Worm (Caenorhabditis elegans): ENCODE data around the gene T25D3.3.

The T25D3.3 gene

ce11 chrII:158004-158731 lies 5.8 kb downstream of the T25D3.3 start:
- TF ChIP-seq mxl-2 (GFP tag; conservative IDR thresholded peaks at IDR 0.05), result 0 out of 2 replicates have a peak, but pooled peaks have one; percentile 22
- TF ChIP-seq hlh-11 (tag; optimal IDR thresholded peaks at IDR 0.05), result peak; percentile 2
- TF ChIP-seq nhr-10 (tag; optimal IDR thresholded peaks at IDR 0.05), result no peak
- TF ChIP-seq saeg-2 (GFP tag; IDR thresholded peaks at IDR 0.05), result no peak
- TF ChIP-seq lin-39 (tag; optimal IDR thresholded peaks at IDR 0.05), result no peak
- TF ChIP-seq daf-16 (GFP tag; optimal IDR thresholded peaks at IDR 0.05), result no peak
- peak; percentile 4 for TF ChIP-seq daf-16 (tag; optimal IDR thresholded peaks at IDR 0.05)
- no peak for TF ChIP-seq daf-12 (tag; optimal IDR thresholded peaks at IDR 0.05)
- 0 out of 2 replicates have a peak, but pooled peaks have one; percentile 7 for TF ChIP-seq tra-1 (GFP tag; IDR thresholded peaks at IDR 0.05)
- TF ChIP-seq unc-62 (GFP tag; optimal IDR thresholded peaks at IDR 0.05 in 1 of 2), result peak in 1 of 2 experiments; percentile 95
- TF ChIP-seq unc-62 (tag; optimal IDR thresholded peaks at IDR 0.05), result no peak
- peak; percentile 57 for TF ChIP-seq aha-1 (tag)
- TF ChIP-seq jun-1 (tag; optimal IDR thresholded peaks at IDR 0.05), result no peak
- TF ChIP-seq mes-2 (tag; optimal IDR thresholded peaks at IDR 0.05; ENCODE audit: poor library complexity, severe bottlenecking), result peak; percentile 29
- no peak for TF ChIP-seq rbr-2 (tag; optimal IDR thresholded peaks at IDR 0.05)

- no peak for TF ChIP-seq tag-97 (GFP tag; IDR thresholded peaks at IDR 0.05)
- TF ChIP-seq F10B5.3 (tag; optimal IDR thresholded peaks at IDR 0.05), result no peak
- TF ChIP-seq nhr-11 (tag; optimal IDR thresholded peaks at IDR 0.05), result no peak
- TF ChIP-seq nhr-10 (tag; optimal IDR thresholded peaks at IDR 0.05), result no peak
- TF ChIP-seq Y48G9A.11 (GFP tag; IDR thresholded peaks at IDR 0.05), result no peak
- TF ChIP-seq ztf-7 (tag; optimal IDR thresholded peaks at IDR 0.05), result no peak
- TF ChIP-seq lin-29 (GFP tag; IDR thresholded peaks at IDR 0.05), result no peak
- no peak for TF ChIP-seq ceh-44 (GFP tag; IDR thresholded peaks at IDR 0.05)
- TF ChIP-seq egl-43 (GFP tag; IDR thresholded peaks at IDR 0.05), result no peak
- no peak for TF ChIP-seq T20F7.1 (GFP tag; optimal IDR thresholded peaks at IDR 0.05)
- no peak for TF ChIP-seq egl-27 (tag; optimal IDR thresholded peaks at IDR 0.05)
- TF ChIP-seq ces-1 (GFP tag; optimal IDR thresholded peaks at IDR 0.05), result no peak
- no peak for TF ChIP-seq F37D6.2 (tag; optimal IDR thresholded peaks at IDR 0.05)
- TF ChIP-seq attf-4 (tag; optimal IDR thresholded peaks at IDR 0.05), result no peak
- no peak for TF ChIP-seq daf-19 (GFP tag; conservative IDR thresholded peaks at IDR 0.05)
- no peak for TF ChIP-seq lin-13 (GFP tag; optimal IDR thresholded peaks at IDR 0.05)
- no peak for TF ChIP-seq cey-2 (tag; optimal IDR thresholded peaks at IDR 0.05; ENCODE audit: borderline replicate concordance, insufficient read depth)
- TF ChIP-seq mep-1 (tag; optimal IDR thresholded peaks at IDR 0.05), result peak; percentile 46
- no peak for TF ChIP-seq daf-8 (GFP tag; IDR thresholded peaks at IDR 0.05)
- TF ChIP-seq madf-5 (GFP tag; IDR thresholded peaks at IDR 0.05), result no peak
- no peak for TF ChIP-seq ceh-82 (tag; optimal IDR thresholded peaks at IDR 0.05)
- no peak for TF ChIP-seq nhr-76 (tag; optimal IDR thresholded peaks at IDR 0.05)
- no peak for TF ChIP-seq ceh-20 (GFP tag; IDR thresholded peaks at IDR 0.05)
- TF ChIP-seq nhr-102 (tag; optimal IDR thresholded peaks at IDR 0.05), result no peak
- no peak for TF ChIP-seq unc-39 (tag; optimal IDR thresholded peaks at IDR 0.05)
- TF ChIP-seq pqm-1 (tag; optimal IDR thresholded peaks at IDR 0.05), result peak; percentile 33
- peak; percentile 76 for TF ChIP-seq hlh-30 (tag; optimal IDR thresholded peaks at IDR 0.05; ENCODE audit: insufficient read depth)
- TF ChIP-seq zip-11 (GFP tag; IDR thresholded peaks at IDR 0.05), result no peak
- no peak for TF ChIP-seq T26A8.4 (GFP tag; IDR thresholded peaks at IDR 0.05)
- TF ChIP-seq ctbp-1 (GFP tag; IDR thresholded peaks at IDR 0.05), result no peak
- TF ChIP-seq php-3 (GFP tag; IDR thresholded peaks at IDR 0.05), result no peak
- no peak for TF ChIP-seq mdl-1 (tag; optimal IDR thresholded peaks at IDR 0.05)
- peak; percentile 43 for TF ChIP-seq lin-38 (GFP tag; IDR thresholded peaks at IDR 0.05)
- TF ChIP-seq fkh-10 (GFP tag; optimal IDR thresholded peaks at IDR 0.05), result no peak
- TF ChIP-seq F49E8.2 (tag; optimal IDR thresholded peaks at IDR 0.05; ENCODE audit: borderline replicate concordance), result no peak
- no peak for TF ChIP-seq lin-1 (GFP tag; IDR thresholded peaks at IDR 0.05)
Measured at ce11 chrII:159294-159922, 7.0 kb downstream of the T25D3.3 start.

Data from whole organism, L4 larva.